Fruit fly (Drosophila melanogaster) whole organism, prepupa: ENCODE results near the gene spi.

ENCODE experiments used
- Blimp-1 ChIP-seq: fragments of 200-800 bp; sonication (Bioruptor generic); optimal IDR thresholded peaks from 3 replicates; lab custom pipeline; 2017; ENCODE audit warnings: missing biosample characterization, missing genetic modification characterization, mild to moderate bottlenecking, moderate library complexity, missing genetic modification reagents
- CG11762 ChIP-seq: fragments of 200-800 bp; sonication (Bioruptor generic); optimal IDR thresholded peaks from 3 replicates; lab custom pipeline; 2016; ENCODE audit warnings: missing biosample characterization, missing genetic modification characterization; ENCODE audit not compliant: insufficient read depth
- CG6276 ChIP-seq: fragments of 200-800 bp; sonication (Bioruptor generic); optimal IDR thresholded peaks from 2 replicates; lab custom pipeline; 2017; ENCODE audit warnings: missing biosample characterization, mild to moderate bottlenecking, missing genetic modification characterization
- CG8119 ChIP-seq: fragments of 200-800 bp; sonication (Bioruptor generic); IDR thresholded peaks from 3 replicates; pipeline ENCODE4 v1.3.6; 2022; ENCODE audit warnings: missing biosample characterization, missing genetic modification characterization

- TF ChIP-seq CG8119 (GFP tag; lab: Robert Waterston, UW) (no peak; the same call in 2 of the 3 replicates), CG11762 (GFP tag; lab: Kevin White, UChicago) (no peak), CG6276 (GFP tag; lab: Kevin White, UChicago) (no peak), Blimp-1 (GFP tag; lab: Kevin White, UChicago) (no peak)
Observed at dm6 chr2L:19582185-19582584, 5.1 kb upstream of the spi start, which contains the start of gene Hakai.
